Worm (Caenorhabditis elegans) whole organism, L4/young adult: ENCODE results near the gene rund-1.

Experiments used
- W03F9.2 ChIP-seq: fragments of 150-350 bp; optimal IDR thresholded peaks from 2 replicates; lab custom pipeline; 2014; ENCODE audit warnings: missing biosample characterization, missing genetic modification characterization
- dao-5 ChIP-seq: sonication (generic microtip); optimal IDR thresholded peaks from 2 replicates; lab custom pipeline; 2016; ENCODE audit warnings: missing genotype, missing genetic modification characterization, moderate library complexity, missing compliant biosample characterization
- him-1 ChIP-seq: sonication (generic microtip); optimal IDR thresholded peaks from 2 replicates; lab custom pipeline; 2016; ENCODE audit warnings: missing genotype, missing genetic modification reagents, missing genetic modification characterization, missing compliant biosample characterization

DNA sequence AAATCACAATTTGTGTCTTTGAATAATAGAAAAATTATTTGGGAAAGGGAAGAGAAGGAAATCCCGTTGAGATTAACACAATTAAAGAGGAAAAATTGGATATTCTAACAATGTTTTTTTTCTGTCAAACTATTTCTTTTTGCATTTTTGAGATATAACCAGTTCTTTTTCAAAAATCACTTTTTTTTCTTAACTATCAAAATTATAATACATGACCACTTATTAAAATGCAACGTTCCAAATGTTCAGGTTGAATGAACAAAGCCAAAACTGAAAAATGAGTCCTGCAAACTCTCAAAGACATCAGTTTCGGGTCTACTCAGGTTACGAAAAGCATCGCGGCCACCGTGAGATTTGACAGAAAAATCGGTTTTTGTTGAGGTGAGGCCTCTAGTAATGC, 52.0 kb downstream of the rund-1 start:
- TF ChIP-seq dao-5 (tag; lab: Kevin White, UChicago) (no peak), him-1 (no peak), W03F9.2 (no peak)
